Worm (Caenorhabditis elegans): ENCODE results near the gene dnj-1.

DNA sequence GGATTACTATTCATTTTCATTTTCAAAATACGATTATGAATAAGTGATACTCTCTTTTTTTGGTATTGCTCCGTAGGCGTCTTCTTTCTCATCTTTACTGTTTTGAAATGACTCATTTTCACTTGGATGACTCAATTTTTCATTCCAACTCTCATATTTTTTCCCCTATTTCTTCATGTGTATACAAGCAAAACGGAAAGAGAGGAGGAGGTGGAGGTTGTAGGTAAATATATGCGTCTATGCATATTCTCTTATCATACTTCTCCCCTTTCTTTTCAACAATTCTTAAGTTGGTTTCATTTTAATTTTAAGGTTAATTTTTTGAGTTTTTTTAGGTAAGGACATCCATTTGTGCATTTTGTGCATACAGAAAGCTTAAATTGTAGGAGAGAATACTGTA lies 12.7 kb upstream of the dnj-1 start:
- TF ChIP-seq ama-1 (optimal IDR thresholded peaks at IDR 0.05) (no peak), hmbx-1 (tag; optimal IDR thresholded peaks at IDR 0.05) (no peak), tbx-11 (GFP tag; IDR thresholded peaks at IDR 0.05) (no peak), F13C5.2 (tag; optimal IDR thresholded peaks at IDR 0.05) (no peak), ceh-13 (GFP tag; optimal IDR thresholded peaks at IDR 0.05) (no peak), pes-1 (GFP tag; IDR thresholded peaks at IDR 0.05) (no peak), flt-1 (GFP tag; IDR thresholded peaks at IDR 0.05) (no peak), tbx-37 (GFP tag; conservative IDR thresholded peaks at IDR 0.05) (no peak), B0310.2 (tag; optimal IDR thresholded peaks at IDR 0.05) (no peak), hmg-4 (GFP tag; optimal IDR thresholded peaks at IDR 0.05) (no peak), tra-4 (tag; optimal IDR thresholded peaks at IDR 0.05) (no peak), sea-1 (GFP tag; conservative IDR thresholded peaks at IDR 0.05) (no peak), hnd-1 (tag; optimal IDR thresholded peaks at IDR 0.05) (no peak), ceh-36 (tag; optimal IDR thresholded peaks at IDR 0.05) (no peak)
